Fruit fly (Drosophila melanogaster): ENCODE results near the gene CG11570.

The CG11570 gene

DNA sequence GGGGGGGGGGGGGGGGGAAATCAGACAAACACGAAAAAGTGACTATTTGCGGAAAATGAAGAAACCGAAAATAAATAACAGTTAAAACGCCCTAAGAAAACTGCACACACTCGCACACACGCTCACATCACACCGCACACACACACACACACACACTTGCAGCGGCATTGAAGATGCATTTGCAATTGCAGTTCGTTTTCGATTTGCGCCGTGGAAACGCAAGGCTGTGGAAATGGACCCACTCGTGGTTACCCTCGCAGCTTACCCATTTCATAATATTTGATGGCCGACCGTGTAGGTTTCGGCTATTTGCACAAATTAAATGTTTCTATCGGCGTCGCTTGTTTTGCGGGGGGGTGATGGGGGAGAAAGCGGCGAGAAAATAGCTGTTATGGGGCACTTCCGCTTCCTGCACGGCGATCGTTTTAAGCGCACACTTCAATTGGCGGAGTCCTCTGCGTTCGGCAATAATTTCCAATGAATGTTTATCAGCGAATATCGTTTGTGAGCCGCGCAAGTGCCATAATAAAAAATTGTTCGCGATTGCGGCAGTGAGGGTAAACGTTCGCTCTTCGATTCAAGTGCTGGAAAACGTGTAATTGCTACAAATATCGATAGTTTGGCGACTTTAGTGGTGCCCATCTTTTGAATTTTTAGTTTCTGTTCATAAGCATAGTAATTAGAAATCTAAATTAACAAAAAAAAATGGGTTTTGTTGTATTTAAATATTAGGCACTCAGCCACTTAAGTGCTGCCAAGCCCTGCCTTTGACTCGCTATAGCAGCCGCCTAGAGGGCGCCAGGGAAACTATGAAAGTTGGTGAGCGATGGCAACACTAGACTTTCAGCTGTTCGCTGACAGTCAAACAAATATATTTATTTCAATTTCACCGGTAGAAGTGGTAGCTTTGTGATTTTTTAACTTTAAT lies 45.0 kb upstream of the CG11570 start, which contains the start of the genes Pop2 and CG6928 (continued):
- TF ChIP-seq disco-r (GFP tag; optimal IDR thresholded peaks at IDR 0.05) (peak; percentile 72), tll (GFP tag; optimal IDR thresholded peaks at IDR 0.05) (peak in 1 of 2 experiments; percentile 66), Xrp1 (GFP tag; IDR thresholded peaks at IDR 0.05) (peak; percentile 59), chif (GFP tag; optimal IDR thresholded peaks at IDR 0.05) (peak; percentile 84 to 86), ham (GFP tag; IDR thresholded peaks at IDR 0.05) (0 out of 2 replicates have a peak, but pooled peaks have one; percentile 39), slp2 (GFP tag; optimal IDR thresholded peaks at IDR 0.05) (peak; percentile 80), HLH4C (GFP tag; IDR thresholded peaks at IDR 0.05; ENCODE audit: partially characterized antibody) (peak; percentile 74), sens-2 (GFP tag; IDR thresholded peaks at IDR 0.05) (no peak), CG15073 (GFP tag; optimal IDR thresholded peaks at IDR 0.05) (no peak), CG10274 (GFP tag; optimal IDR thresholded peaks at IDR 0.05) (peak; percentile 20), H2.0 (GFP tag; IDR thresholded peaks at IDR 0.05) (peak; percentile 60), CG1024 (GFP tag; IDR thresholded peaks at IDR 0.05) (0 out of 2 replicates have a peak, but pooled peaks have one; percentile 9), wdn (GFP tag; IDR thresholded peaks at IDR 0.05) (no peak), B-H1 (GFP tag; IDR thresholded peaks at IDR 0.05) (peak; percentile 55; the same call in 2 of the 3 replicates), CoRest (tag; optimal IDR thresholded peaks at IDR 0.05) (peak; percentile 81), fru (optimal IDR thresholded peaks at IDR 0.05) (no peak), CG8281 (tag; optimal IDR thresholded peaks at IDR 0.05) (no peak), CG4820 (GFP tag; optimal IDR thresholded peaks at IDR 0.05) (peak; percentile 71), CG42726 (GFP tag; IDR thresholded peaks at IDR 0.05; ENCODE audit: partially characterized antibody) (peak; percentile 57; the same call in 1 of the 2 replicates), tin (GFP tag; optimal IDR thresholded peaks at IDR 0.05) (peak; percentile 77), yki (optimal IDR thresholded peaks at IDR 0.05) (no peak), MTF-1 (GFP tag; optimal IDR thresholded peaks at IDR 0.05; ENCODE audit: borderline replicate concordance) (no peak), CG2875 (GFP tag; optimal IDR thresholded peaks at IDR 0.05) (no peak), lola (GFP tag; optimal IDR thresholded peaks at IDR 0.05) (peak in 1 of 3 experiments; percentile 45), caup (GFP tag; optimal IDR thresholded peaks at IDR 0.05; ENCODE audit: severe bottlenecking) (peak; percentile 76), Sox102F (GFP tag; optimal IDR thresholded peaks at IDR 0.05) (peak; percentile 54), CG14050 (GFP tag; IDR thresholded peaks at IDR 0.05) (peak; percentile 66; the same call in 2 of the 3 replicates), Dfd (GFP tag; optimal IDR thresholded peaks at IDR 0.05) (peak in 1 of 2 experiments; percentile 53), CG31224 (GFP tag; IDR thresholded peaks at IDR 0.05) (peak; percentile 46; the same call in 1 of the 2 replicates), dysf (GFP tag; IDR thresholded peaks at IDR 0.05) (peak; percentile 71), pzg (GFP tag; optimal IDR thresholded peaks at IDR 0.05) (peak; percentile 88), CG3163 (GFP tag; optimal IDR thresholded peaks at IDR 0.05) (peak; percentile 73), CG43689 (GFP tag; IDR thresholded peaks at IDR 0.05) (no peak), sna (GFP tag; IDR thresholded peaks at IDR 0.05; ENCODE audit: partially characterized antibody) (peak; percentile 92), CG4707 (GFP tag; optimal IDR thresholded peaks at IDR 0.05) (no peak), CG17328 (GFP tag; IDR thresholded peaks at IDR 0.05) (peak; percentile 69), CG11695 (GFP tag; IDR thresholded peaks at IDR 0.05) (0 out of 3 replicates have a peak, but pooled peaks have one; percentile 42), ind (GFP tag; optimal IDR thresholded peaks at IDR 0.05) (peak; percentile 80), CG3995 (GFP tag; optimal IDR thresholded peaks at IDR 0.05) (peak; percentile 10), vfl (GFP tag; optimal IDR thresholded peaks at IDR 0.05) (peak; percentile 74), CG10366 (GFP tag; IDR thresholded peaks at IDR 0.05) (peak; percentile 57), CG8478 (optimal IDR thresholded peaks at IDR 0.05) (peak; percentile 83), CG15269 (tag; optimal IDR thresholded peaks at IDR 0.05) (no peak), cg (GFP tag; optimal IDR thresholded peaks at IDR 0.05) (peak; percentile 88), hkb (optimal IDR thresholded peaks at IDR 0.05) (peak; percentile 95), hkb (GFP tag; IDR thresholded peaks at IDR 0.05) (peak; percentile 59; the same call in 1 of the 2 replicates), stwl (tag; optimal IDR thresholded peaks at IDR 0.05) (peak; percentile 97), ranshi (GFP tag; IDR thresholded peaks at IDR 0.05) (peak; percentile 65)

All from whole organism, embryonic.